Fruit fly (Drosophila melanogaster) whole organism, wandering third instar larva: ENCODE measurements around the gene CG31974.

ENCODE experiments used
- Abd-B ChIP-seq: fragments of >200 bp; optimal IDR thresholded peaks from 2 replicates; lab custom pipeline; 2017; ENCODE audit warnings: missing biosample characterization, missing genetic modification characterization
- CG9705 ChIP-seq: fragments of 200-800 bp; sonication (Bioruptor generic); optimal IDR thresholded peaks from 2 replicates; lab custom pipeline; 2018; ENCODE audit warnings: missing biosample characterization, mild to moderate bottlenecking, missing genetic modification characterization
- Dif ChIP-seq: fragments of 200-275, 200-300 bp; sonication (Bioruptor generic); optimal IDR thresholded peaks from 2 replicates; lab custom pipeline; 2018; ENCODE audit warnings: missing biosample characterization, missing genetic modification characterization; ENCODE audit not compliant: partially characterized antibody
- GATAd ChIP-seq: sonication (Bioruptor generic); optimal IDR thresholded peaks from 2 replicates; lab custom pipeline; 2016; ENCODE audit warnings: missing biosample characterization, missing genetic modification characterization
- Sp1 ChIP-seq: fragments of 200-800 bp; sonication (Bioruptor generic); optimal IDR thresholded peaks from 3 replicates; lab custom pipeline; 2019; ENCODE audit warnings: missing biosample characterization, mild to moderate bottlenecking, missing genetic modification characterization, moderate library complexity
- dl ChIP-seq, 2 experiments: fragments of 175-275, 200-275 bp in 1 of 2; fragments of 200-275 bp in 1 of 2; sonication (Bioruptor generic); optimal IDR thresholded peaks; lab custom pipeline; 2018; ENCODE audit warnings: mild to moderate bottlenecking in 2 of 2, missing biosample characterization in 2 of 2, missing genetic modification characterization in 2 of 2, moderate library complexity in 2 of 2; ENCODE audit not compliant: partially characterized antibody in 2 of 2, insufficient read depth in 1 of 2
- ey ChIP-seq: fragments of 200-800 bp; sonication (Bioruptor generic); optimal IDR thresholded peaks from 2 replicates; lab custom pipeline; 2016; ENCODE audit warnings: missing biosample characterization, missing genetic modification characterization
- lola ChIP-seq: fragments of >200 bp; optimal IDR thresholded peaks from 2 replicates; lab custom pipeline; 2017; ENCODE audit warnings: missing biosample characterization, missing genetic modification characterization
- pan ChIP-seq: fragments of >200 bp; optimal IDR thresholded peaks from 2 replicates; lab custom pipeline; 2017

DNA sequence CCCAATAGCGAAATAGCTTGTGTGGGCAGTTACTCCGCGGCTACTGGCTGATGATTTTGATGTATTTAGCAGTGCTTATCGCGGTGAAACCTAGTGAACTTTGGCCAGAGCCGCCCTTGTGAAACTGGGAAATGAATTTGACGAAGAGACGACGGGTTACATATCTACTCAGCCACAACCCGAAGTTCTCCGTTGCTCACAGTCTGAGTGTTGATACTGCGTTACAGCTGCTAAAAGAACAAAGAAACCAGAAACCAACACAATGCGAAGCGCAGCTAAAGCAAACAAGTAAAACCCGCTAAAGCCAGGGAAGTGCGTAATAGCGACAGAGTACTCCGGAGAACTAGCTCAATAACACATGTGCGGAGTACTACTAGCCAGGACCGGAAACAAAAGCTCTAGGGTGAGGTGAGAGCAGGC, 14.6 kb downstream of the CG31974 start:
- no peak for TF ChIP-seq Abd-B (GFP tag; lab: Kevin White, UChicago)
- no peak for TF ChIP-seq Dif (GFP tag; lab: Kevin White, UChicago)
- no peak for TF ChIP-seq pan
- TF ChIP-seq GATAd (GFP tag; lab: Kevin White, UChicago) = no peak
- TF ChIP-seq lola (GFP tag; lab: Kevin White, UChicago) = no peak
- no peak for TF ChIP-seq Sp1 (GFP tag; lab: Kevin White, UChicago)
- TF ChIP-seq CG9705 (GFP tag; lab: Kevin White, UChicago) = no peak
- TF ChIP-seq ey (GFP tag; lab: Kevin White, UChicago) = no peak
- no peak for TF ChIP-seq dl (GFP tag; optimal IDR thresholded peaks at IDR 0.05; lab: Kevin White, UChicago; ENCODE audit: insufficient read depth in 1 of 2, partially characterized antibody in 2 of 2)
